Worm (Caenorhabditis elegans) whole organism, late embryonic: ENCODE results near the gene F44G4.7.

ENCODE experiments used
- T23F11.4 ChIP-seq: fragments of 200-800 bp; sonication (Bioruptor generic); optimal IDR thresholded peaks from 2 replicates; lab custom pipeline; 2018; ENCODE audit warnings: mild to moderate bottlenecking, missing genetic modification characterization, missing compliant biosample characterization
- pha-4 ChIP-seq: fragments of 150-350 bp; optimal IDR thresholded peaks from 2 replicates; lab custom pipeline; 2018; ENCODE audit warnings: missing biosample characterization, missing genetic modification reagents, missing genetic modification characterization
- sox-4 ChIP-seq: sonication (generic microtip); optimal IDR thresholded peaks from 2 replicates; lab custom pipeline; 2017; ENCODE audit warnings: mild to moderate bottlenecking, missing genetic modification characterization, inconsistent platforms, missing compliant biosample characterization

DNA sequence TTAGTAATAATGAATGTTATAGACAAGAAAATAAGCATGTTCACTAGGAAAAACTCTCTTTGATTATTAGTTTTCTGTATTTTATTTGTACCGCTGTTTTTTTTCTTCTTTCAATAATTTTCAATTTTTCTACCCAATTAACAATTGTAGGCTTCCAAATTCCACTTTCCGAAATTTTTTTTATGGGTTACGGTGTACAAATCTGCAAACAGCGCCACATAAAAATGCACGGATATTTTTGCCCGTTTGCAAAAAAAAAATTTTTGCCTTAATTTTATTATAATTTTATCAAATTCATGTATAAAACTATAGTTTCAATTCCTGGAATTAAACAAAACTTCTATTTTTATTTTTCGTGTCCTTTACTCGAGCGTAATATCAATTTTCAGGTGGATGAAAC is 12.2 kb downstream of the F44G4.7 start, which contains the start of gene ooc-5:
- TF ChIP-seq sox-4 (no peak), T23F11.4 (GFP tag; lab: Kevin White, UChicago) (no peak), pha-4 (no peak)
